Worm (Caenorhabditis elegans): ENCODE data around the gene srw-140.

srw-140 gene

DNA sequence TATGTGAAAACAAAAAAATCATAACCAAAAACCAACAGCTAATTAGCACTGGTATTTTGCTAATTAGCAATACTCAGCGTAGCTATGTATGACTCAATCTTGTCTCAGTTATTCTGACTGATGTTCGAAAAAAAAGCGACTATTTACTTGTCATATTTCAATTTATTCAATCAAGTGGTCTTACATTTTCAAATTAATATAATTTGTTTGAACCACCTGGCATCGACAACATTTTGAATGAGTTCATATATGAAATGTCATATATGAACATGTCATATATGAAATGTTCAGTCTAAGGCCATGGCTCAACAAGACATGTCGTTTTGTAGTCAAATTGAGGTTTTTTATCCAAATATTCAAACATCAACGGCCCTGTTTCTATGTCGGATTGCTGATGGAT is at the start of gene srw-140:
srw-140 (plus strand) TSS at position 301 of the 400 bp plus-strand sequence.
- TF ChIP-seq madf-2 (tag; optimal IDR thresholded peaks at IDR 0.05) (no peak), gmeb-2 (tag; optimal IDR thresholded peaks at IDR 0.05) (no peak), nhr-11 (tag; optimal IDR thresholded peaks at IDR 0.05) (no peak), ceh-30 (tag; optimal IDR thresholded peaks at IDR 0.05) (no peak)

DNA sequence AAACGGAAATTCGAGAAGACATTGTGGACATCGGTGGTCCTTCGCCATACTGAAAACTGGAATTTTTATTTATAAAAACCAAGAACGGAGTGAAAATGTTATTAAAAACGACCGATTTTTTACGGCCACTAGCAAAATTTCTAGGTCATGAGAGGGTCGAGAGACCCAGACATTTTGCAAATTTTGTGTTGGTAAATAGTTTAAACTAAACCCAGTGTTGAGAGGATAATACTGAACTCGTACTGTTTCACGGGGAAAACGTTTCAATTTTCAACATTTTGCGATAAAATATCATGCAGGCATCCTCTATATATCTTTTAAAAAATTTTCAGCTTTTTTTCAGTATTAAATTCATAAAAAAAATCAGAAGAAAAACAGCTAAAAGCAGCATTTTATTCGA is 46.4 kb upstream of the srw-140 start, which contains the start of gene C04F5.9:
C04F5.9 (minus strand) TSS at position 101 of the 400 bp plus-strand sequence.
- TF ChIP-seq T23F11.4 (GFP tag; optimal IDR thresholded peaks at IDR 0.05) (no peak), dve-1 (tag; optimal IDR thresholded peaks at IDR 0.05) (no peak), tbx-2 (tag; optimal IDR thresholded peaks at IDR 0.05) (no peak), ceh-31 (tag; optimal IDR thresholded peaks at IDR 0.05) (no peak), fkh-10 (GFP tag; optimal IDR thresholded peaks at IDR 0.05) (no peak), elt-4 (tag; optimal IDR thresholded peaks at IDR 0.05) (no peak)

DNA sequence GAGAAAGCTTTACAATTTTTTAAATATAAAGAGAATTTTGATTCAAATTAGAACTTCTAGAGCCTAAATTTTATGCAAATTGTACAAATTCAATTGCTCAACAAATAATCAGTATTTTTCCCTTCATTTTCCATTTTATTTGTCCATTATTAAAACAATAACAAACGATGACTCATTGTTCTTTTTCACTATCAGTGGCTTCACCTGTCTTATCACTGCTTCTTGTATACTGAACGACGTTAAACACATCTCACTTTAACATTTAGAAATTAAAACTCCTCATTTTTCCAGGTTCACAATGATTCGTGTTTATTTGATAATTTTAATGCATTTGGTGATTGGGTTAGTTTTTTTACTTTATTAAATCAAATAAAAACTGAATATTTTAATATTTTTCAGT is 45.8 kb upstream of the srw-140 start, which contains the start of gene sid-1:
sid-1 (plus strand) TSS at position 292 of the 400 bp plus-strand sequence.
- TF ChIP-seq fkh-10 (GFP tag; optimal IDR thresholded peaks at IDR 0.05) (no peak), npax-4 (tag; optimal IDR thresholded peaks at IDR 0.05) (no peak), fkh-6 (tag; optimal IDR thresholded peaks at IDR 0.05) (no peak), pax-1 (tag; optimal IDR thresholded peaks at IDR 0.05) (no peak), hlh-8 (tag; optimal IDR thresholded peaks at IDR 0.05) (no peak), ceh-9 (tag; optimal IDR thresholded peaks at IDR 0.05) (no peak), hlh-15 (tag; optimal IDR thresholded peaks at IDR 0.05) (no peak), hlh-30 (tag; optimal IDR thresholded peaks at IDR 0.05; ENCODE audit: insufficient read depth) (no peak), ceh-18 (tag; optimal IDR thresholded peaks at IDR 0.05) (no peak), K02D7.2 (tag; optimal IDR thresholded peaks at IDR 0.05) (no peak), sox-4 (tag; optimal IDR thresholded peaks at IDR 0.05) (no peak), nhr-232 (tag; optimal IDR thresholded peaks at IDR 0.05) (no peak), dve-1 (tag; optimal IDR thresholded peaks at IDR 0.05) (no peak), lim-6 (tag; optimal IDR thresholded peaks at IDR 0.05) (no peak)

DNA sequence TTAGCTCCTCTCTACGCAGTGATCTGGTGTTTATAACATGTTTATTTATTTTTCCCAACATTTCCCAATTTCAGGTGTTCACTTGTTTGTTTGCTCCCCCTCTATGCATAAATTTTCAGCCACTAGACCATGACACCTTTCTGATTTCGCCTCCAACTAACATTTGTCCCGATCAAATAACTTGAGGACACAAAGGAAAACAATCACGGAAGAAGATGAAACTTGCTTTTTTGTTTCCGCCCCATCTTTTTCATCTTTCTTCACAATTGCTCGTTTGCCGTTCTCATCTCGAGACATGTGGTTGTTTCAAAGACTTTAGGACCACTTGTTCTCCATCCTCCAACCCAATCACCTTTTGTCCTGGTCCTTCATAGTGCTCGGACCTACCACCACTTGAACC is 38.7 kb upstream of the srw-140 start, which contains the start of gene F14F9.5:
F14F9.5 (plus strand) TSS at position 301 of the 400 bp plus-strand sequence.
- TF ChIP-seq T23F11.4 (GFP tag; optimal IDR thresholded peaks at IDR 0.05) (no peak), sdc-2 (tag; optimal IDR thresholded peaks at IDR 0.05) (no peak), ceh-30 (tag; optimal IDR thresholded peaks at IDR 0.05) (no peak), nhr-11 (tag; optimal IDR thresholded peaks at IDR 0.05) (no peak), ceh-18 (tag; optimal IDR thresholded peaks at IDR 0.05) (no peak), K09A11.1 (tag; optimal IDR thresholded peaks at IDR 0.05; ENCODE audit: insufficient read depth) (no peak), elt-4 (tag; optimal IDR thresholded peaks at IDR 0.05) (no peak), ceh-34 (tag; optimal IDR thresholded peaks at IDR 0.05) (no peak), ceh-6 (GFP tag; optimal IDR thresholded peaks at IDR 0.05) (no peak), dve-1 (tag; optimal IDR thresholded peaks at IDR 0.05) (no peak), pqm-1 (tag; optimal IDR thresholded peaks at IDR 0.05) (no peak), hlh-13 (GFP tag; optimal IDR thresholded peaks at IDR 0.05) (no peak), ceh-24 (tag; optimal IDR thresholded peaks at IDR 0.05) (no peak), ceh-19 (GFP tag; optimal IDR thresholded peaks at IDR 0.05) (no peak), eyg-1 (tag; optimal IDR thresholded peaks at IDR 0.05) (no peak), tbx-7 (tag; optimal IDR thresholded peaks at IDR 0.05) (no peak), elt-2 (tag; optimal IDR thresholded peaks at IDR 0.05) (no peak), pros-1 (tag; optimal IDR thresholded peaks at IDR 0.05) (no peak)

DNA sequence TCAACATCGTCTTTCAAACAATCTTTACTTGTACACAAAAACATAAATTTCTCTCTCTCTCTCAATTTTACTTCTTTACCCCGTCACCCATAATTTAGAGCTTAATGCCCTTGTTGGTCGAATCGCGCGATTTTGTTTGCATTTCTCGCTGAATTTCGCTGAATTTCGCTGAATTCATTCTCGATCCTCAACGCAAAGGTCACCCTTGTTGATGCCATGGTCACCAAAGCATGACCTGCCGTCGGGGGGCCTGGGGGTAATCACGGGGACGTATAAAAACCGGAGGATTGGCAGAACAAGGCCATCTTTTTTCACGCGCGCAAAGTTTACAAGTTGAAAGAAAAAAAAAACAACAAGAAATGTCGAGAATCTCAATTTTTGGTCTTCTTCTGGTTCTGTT is 35.5 kb upstream of the srw-140 start, which contains the start of gene F14F9.8:
F14F9.8 (plus strand) TSS at position 301 of the 400 bp plus-strand sequence.
- TF ChIP-seq pax-1 (tag; optimal IDR thresholded peaks at IDR 0.05) (no peak), fax-1 (tag; optimal IDR thresholded peaks at IDR 0.05) (no peak), sdc-2 (tag; optimal IDR thresholded peaks at IDR 0.05) (no peak), ceh-2 (tag; optimal IDR thresholded peaks at IDR 0.05) (no peak), dve-1 (tag; optimal IDR thresholded peaks at IDR 0.05) (no peak), ceh-34 (tag; optimal IDR thresholded peaks at IDR 0.05) (no peak), unc-42 (tag; optimal IDR thresholded peaks at IDR 0.05) (no peak), ceh-45 (GFP tag; IDR thresholded peaks at IDR 0.05) (no peak), F13H6.1 (tag; optimal IDR thresholded peaks at IDR 0.05) (no peak), eyg-1 (tag; optimal IDR thresholded peaks at IDR 0.05) (no peak), ets-4 (tag; optimal IDR thresholded peaks at IDR 0.05) (no peak), fkh-6 (tag; optimal IDR thresholded peaks at IDR 0.05) (no peak), ceh-22 (tag; optimal IDR thresholded peaks at IDR 0.05) (no peak), ceh-6 (GFP tag; optimal IDR thresholded peaks at IDR 0.05) (no peak), C08G9.2 (tag; optimal IDR thresholded peaks at IDR 0.05) (no peak)
